Worm (Caenorhabditis elegans) whole organism, L4 larva: ENCODE results near the gene K10D6.3.

Experiments
- D1046.2 ChIP-seq: fragments of 200-800 bp; sonication (Bioruptor generic); IDR thresholded peaks from 2 replicates; pipeline ENCODE4 v1.3.6; 2022; ENCODE audit warnings: missing genetic modification characterization, missing compliant biosample characterization
- F37D6.2 ChIP-seq: sonication (generic microtip); optimal IDR thresholded peaks from 2 replicates; lab custom pipeline; 2016; ENCODE audit warnings: mild to moderate bottlenecking, missing genetic modification characterization, missing compliant biosample characterization
- F49E8.2 ChIP-seq: sonication (generic microtip); optimal IDR thresholded peaks from 2 replicates; lab custom pipeline; 2016; ENCODE audit warnings: missing compliant biosample characterization, mild to moderate bottlenecking, missing genetic modification characterization, borderline replicate concordance
- Y105C5A.15 ChIP-seq: fragments of 200-800 bp; sonication (Bioruptor generic); IDR thresholded peaks from 2 replicates; pipeline ENCODE4 v1.3.6; 2022; ENCODE audit warnings: missing genetic modification characterization, missing compliant biosample characterization
- aha-1 ChIP-seq: fragments of 150-350 bp; peaks from one replicate; lab custom pipeline; 2014; ENCODE audit warnings: missing biosample characterization, missing genetic modification characterization
- aly-2 ChIP-seq: sonication (generic microtip); optimal IDR thresholded peaks from 2 replicates; lab custom pipeline; 2018; ENCODE audit warnings: missing biosample characterization, missing genetic modification characterization
- arid-1 ChIP-seq: fragments of 200-800 bp; sonication (Bioruptor generic); conservative IDR thresholded peaks from 2 replicates; pipeline ENCODE4 v1.3.6; 2022; ENCODE audit warnings: missing genetic modification reagents, missing genetic modification characterization, missing compliant biosample characterization
- ceh-20 ChIP-seq: fragments of 200-800 bp; sonication (Bioruptor generic); IDR thresholded peaks from 2 replicates; pipeline ENCODE4 v1.3.6; 2022; ENCODE audit warnings: missing genetic modification reagents, missing genetic modification characterization, missing compliant biosample characterization
- ceh-28 ChIP-seq: fragments of 150-350 bp; optimal IDR thresholded peaks from 2 replicates; lab custom pipeline; 2014; ENCODE audit warnings: missing biosample characterization, missing genetic modification reagents, missing genetic modification characterization
- ceh-32 ChIP-seq: sonication (generic microtip); optimal IDR thresholded peaks from 2 replicates; lab custom pipeline; 2016; ENCODE audit warnings: mild to moderate bottlenecking, missing genetic modification characterization, missing compliant biosample characterization; ENCODE audit not compliant: poor library complexity
- ceh-44 ChIP-seq: fragments of 200-800 bp; sonication (Bioruptor generic); IDR thresholded peaks from 2 replicates; pipeline ENCODE4 v1.3.6; 2022; ENCODE audit warnings: missing genetic modification reagents, missing genetic modification characterization, missing compliant biosample characterization
- ceh-82 ChIP-seq: sonication (generic microtip); optimal IDR thresholded peaks from 2 replicates; lab custom pipeline; 2017; ENCODE audit warnings: missing biosample characterization, missing genetic modification characterization
- ctbp-1 ChIP-seq: fragments of 200-800 bp; sonication (Bioruptor generic); IDR thresholded peaks from 2 replicates; pipeline ENCODE4 v1.3.6; 2022; ENCODE audit warnings: missing genetic modification reagents, missing genetic modification characterization, missing compliant biosample characterization
- daf-12 ChIP-seq: fragments of 150-350 bp; optimal IDR thresholded peaks from 2 replicates; lab custom pipeline; 2014; ENCODE audit warnings: missing biosample characterization, missing genetic modification reagents, missing genetic modification characterization
- daf-19 ChIP-seq: fragments of 200-800 bp; sonication (Bioruptor generic); conservative IDR thresholded peaks from 2 replicates; pipeline ENCODE4 v1.3.6; 2022; ENCODE audit warnings: missing genetic modification characterization, missing compliant biosample characterization
- dpl-1 ChIP-seq: fragments of 150-350 bp; optimal IDR thresholded peaks from 2 replicates; lab custom pipeline; 2014; ENCODE audit warnings: missing biosample characterization, missing genetic modification reagents, missing genetic modification characterization
- duxl-1 ChIP-seq: sonication (generic microtip); optimal IDR thresholded peaks from 2 replicates; lab custom pipeline; 2016; ENCODE audit warnings: mild to moderate bottlenecking, missing genetic modification characterization, moderate library complexity, missing compliant biosample characterization; ENCODE audit not compliant: poor library complexity
- egl-27 ChIP-seq: sonication (generic microtip); optimal IDR thresholded peaks from 3 replicates; lab custom pipeline; 2017; ENCODE audit warnings: missing biosample characterization, missing genetic modification reagents, missing genetic modification characterization
- egl-43 ChIP-seq: fragments of 200-800 bp; sonication (Bioruptor generic); IDR thresholded peaks from 2 replicates; pipeline ENCODE4 v1.3.6; 2022; ENCODE audit warnings: missing genetic modification reagents, missing genetic modification characterization, missing compliant biosample characterization
- fos-1 ChIP-seq: fragments of 150-350 bp; optimal IDR thresholded peaks from 2 replicates; lab custom pipeline; 2014; ENCODE audit warnings: missing biosample characterization, missing genetic modification characterization
- hif-1 ChIP-seq, 2 experiments: sonication (generic microtip); optimal IDR thresholded peaks; 2 replicates each; lab custom pipeline; 2016 to 2017; ENCODE audit warnings: missing compliant biosample characterization in 2 of 2, missing genetic modification characterization in 2 of 2, missing genetic modification reagents in 2 of 2, missing genotype in 2 of 2, mild to moderate bottlenecking in 1 of 2
- hlh-11 ChIP-seq: fragments of 200-800 bp; sonication (Bioruptor generic); optimal IDR thresholded peaks from 2 replicates; lab custom pipeline; 2018; ENCODE audit warnings: mild to moderate bottlenecking, missing genetic modification characterization, missing compliant biosample characterization
- hlh-30 ChIP-seq: sonication (generic microtip); optimal IDR thresholded peaks from 2 replicates; lab custom pipeline; 2017; ENCODE audit warnings: antibody characterized with exemption, mild to moderate bottlenecking, missing genetic modification characterization, missing compliant biosample characterization; ENCODE audit not compliant: insufficient read depth
- hmg-1.1 ChIP-seq: fragments of 200-800 bp; sonication (Bioruptor generic); IDR thresholded peaks from 2 replicates; pipeline ENCODE4 v1.3.6; 2022; ENCODE audit warnings: missing genetic modification reagents, missing genetic modification characterization, missing compliant biosample characterization
- jun-1 ChIP-seq: fragments of 150-350 bp; optimal IDR thresholded peaks from 2 replicates; lab custom pipeline; 2014; ENCODE audit warnings: missing biosample characterization, missing genetic modification reagents, missing genetic modification characterization
- lin-1 ChIP-seq: fragments of 200-800 bp; sonication (Bioruptor generic); IDR thresholded peaks from 2 replicates; pipeline ENCODE4 v1.3.6; 2022; ENCODE audit warnings: missing genetic modification reagents, missing genetic modification characterization, missing compliant biosample characterization
- lin-29 ChIP-seq: fragments of 200-800 bp; sonication (Bioruptor generic); IDR thresholded peaks from 2 replicates; pipeline ENCODE4 v1.3.6; 2022; ENCODE audit warnings: missing genetic modification reagents, missing genetic modification characterization, missing compliant biosample characterization
- lin-39 ChIP-seq: fragments of 150-350 bp; optimal IDR thresholded peaks from 2 replicates; lab custom pipeline; 2014; ENCODE audit warnings: missing biosample characterization, missing genetic modification reagents, missing genetic modification characterization
- mdl-1 ChIP-seq, 2 experiments: fragments of 150-350 bp in 1 of 2; sonication (generic microtip) in 1 of 2; optimal IDR thresholded peaks; 2 replicates each; lab custom pipeline; 2014 to 2017; ENCODE audit warnings: missing biosample characterization in 2 of 2, missing genetic modification characterization in 2 of 2
- mdt-29 ChIP-seq: fragments of 200-800 bp; sonication (Bioruptor generic); IDR thresholded peaks from 2 replicates; pipeline ENCODE4 v1.3.6; 2022; ENCODE audit warnings: missing genetic modification reagents, missing genetic modification characterization, missing compliant biosample characterization
- mep-1 ChIP-seq: fragments of 150-350 bp; sonication (generic microtip); optimal IDR thresholded peaks from 3 replicates; lab custom pipeline; 2014; ENCODE audit warnings: missing biosample characterization, missing genetic modification characterization
- mes-2 ChIP-seq: sonication (generic microtip); optimal IDR thresholded peaks from 2 replicates; lab custom pipeline; 2016; ENCODE audit warnings: missing genotype, mild to moderate bottlenecking, missing genetic modification characterization, missing compliant biosample characterization; ENCODE audit not compliant: poor library complexity, severe bottlenecking
- nhr-11 ChIP-seq: fragments of 150-350 bp; optimal IDR thresholded peaks from 2 replicates; lab custom pipeline; 2014; ENCODE audit warnings: missing biosample characterization, missing genetic modification characterization
- nhr-25 ChIP-seq: sonication (generic microtip); optimal IDR thresholded peaks from 2 replicates; lab custom pipeline; 2017; ENCODE audit warnings: missing genetic modification characterization, mild to moderate bottlenecking, missing compliant biosample characterization, antibody characterized with exemption, moderate library complexity, borderline replicate concordance; ENCODE audit not compliant: insufficient read depth
- nhr-28 ChIP-seq: fragments of 150-350 bp; optimal IDR thresholded peaks from 2 replicates; lab custom pipeline; 2014; ENCODE audit warnings: missing biosample characterization, missing genetic modification characterization
- nhr-42 ChIP-seq: fragments of 200-800 bp; sonication (Bioruptor generic); IDR thresholded peaks from 2 replicates; pipeline ENCODE4 v1.3.6; 2022; ENCODE audit warnings: missing genetic modification characterization, missing compliant biosample characterization
- nhr-6 ChIP-seq: fragments of 150-350 bp; optimal IDR thresholded peaks from 2 replicates; lab custom pipeline; 2014; ENCODE audit warnings: missing biosample characterization, missing genetic modification characterization
- nhr-77 ChIP-seq: fragments of 150-350 bp; optimal IDR thresholded peaks from 2 replicates; lab custom pipeline; 2014; ENCODE audit warnings: missing biosample characterization, missing genetic modification characterization
- saeg-2 ChIP-seq: fragments of 200-800 bp; sonication (Bioruptor generic); IDR thresholded peaks from 2 replicates; pipeline ENCODE4 v1.3.6; 2022; ENCODE audit warnings: missing genetic modification reagents, missing genetic modification characterization, missing compliant biosample characterization
- set-16 ChIP-seq: fragments of 200-800 bp; sonication (Bioruptor generic); IDR thresholded peaks from 2 replicates; pipeline ENCODE4 v1.3.6; 2022; ENCODE audit warnings: missing genetic modification reagents, missing genetic modification characterization, missing compliant biosample characterization
- skn-1 ChIP-seq: fragments of 150-350 bp; optimal IDR thresholded peaks from 2 replicates; lab custom pipeline; 2014; ENCODE audit warnings: missing biosample characterization, missing genetic modification characterization
- spr-1 ChIP-seq: sonication (generic microtip); optimal IDR thresholded peaks from 2 replicates; lab custom pipeline; 2016; ENCODE audit warnings: mild to moderate bottlenecking, missing genetic modification characterization, missing compliant biosample characterization
- unc-130 ChIP-seq: sonication (generic microtip); optimal IDR thresholded peaks from 2 replicates; lab custom pipeline; 2016; ENCODE audit warnings: missing genetic modification reagents, missing genetic modification characterization, missing compliant biosample characterization
- unc-39 ChIP-seq: sonication (generic microtip); optimal IDR thresholded peaks from 2 replicates; lab custom pipeline; 2017; ENCODE audit warnings: missing biosample characterization, missing genetic modification characterization
- unc-62 ChIP-seq, 3 experiments: fragments of 150-350 bp in 1 of 3; sonication (generic microtip); optimal IDR thresholded peaks in 2 of 3; peaks in 1 of 3; 1 replicate in 1 of 3; 2 replicates in 2 of 3; lab custom pipeline; 2014 to 2017; ENCODE audit warnings: missing biosample characterization in 3 of 3, missing genetic modification characterization in 3 of 3, missing genetic modification reagents in 3 of 3, missing genotype in 1 of 3
- zfp-2 ChIP-seq: sonication (generic microtip); optimal IDR thresholded peaks from 2 replicates; lab custom pipeline; 2016; ENCODE audit warnings: mild to moderate bottlenecking, missing genetic modification characterization, missing compliant biosample characterization
- zfp-3 ChIP-seq: fragments of 200-800 bp; sonication (Bioruptor generic); conservative IDR thresholded peaks from 2 replicates; pipeline ENCODE4 v1.3.6; 2022; ENCODE audit warnings: missing genetic modification reagents, missing genetic modification characterization, missing compliant biosample characterization
- zip-11 ChIP-seq: fragments of 200-800 bp; sonication (Bioruptor generic); IDR thresholded peaks from 2 replicates; pipeline ENCODE4 v1.3.6; 2022; ENCODE audit warnings: missing genetic modification characterization, missing compliant biosample characterization

The K10D6.3 gene

DNA sequence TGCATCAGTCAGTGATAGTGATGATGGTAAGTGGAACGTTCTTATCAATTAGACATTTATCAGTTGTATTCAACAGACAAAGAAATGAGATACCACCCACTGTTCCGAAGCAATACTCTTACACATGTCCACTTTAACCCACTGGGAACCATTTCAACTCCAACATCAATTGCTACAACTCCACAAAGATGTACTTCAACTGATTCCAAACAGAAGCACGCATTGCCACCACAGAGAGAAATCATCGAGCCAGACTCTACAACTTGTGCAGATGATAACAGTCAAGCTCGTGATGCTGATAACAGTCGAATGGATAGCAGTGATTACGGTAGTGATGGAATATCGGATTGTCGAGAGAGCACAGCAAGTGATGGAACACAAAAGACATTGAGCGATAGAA, 35.5 kb downstream of the K10D6.3 start (continued):
- no peak for TF ChIP-seq nhr-6 (tag; lab: Kevin White, UChicago)
- no peak for TF ChIP-seq lin-1 (GFP tag; lab: Robert Waterston, UW)
- no peak for TF ChIP-seq zip-11 (GFP tag; lab: Robert Waterston, UW)

ce11 chrV:11239187-11239725, 38.8 kb downstream of the K10D6.3 start, which contains the start of the genes dvc-1 and ima-1:
Gene dvc-1, minus strand, starts transcription at chrV:11239331.
Gene ima-1, plus strand, starts transcription at chrV:11239675.
- TF ChIP-seq unc-39 (tag; lab: Kevin White, UChicago) (no peak), hmg-1.1 (GFP tag; lab: Robert Waterston, UW) (peak; percentile 49; the same call in 1 of the 2 replicates), hif-1 (tag; optimal IDR thresholded peaks at IDR 0.05; lab: Kevin White, UChicago) (no peak), zfp-2 (tag; lab: Kevin White, UChicago) (no peak), spr-1 (tag; lab: Kevin White, UChicago) (no peak), ctbp-1 (GFP tag; lab: Robert Waterston, UW) (0 out of 2 replicates have a peak, but pooled peaks have one; percentile 8), aly-2 (no peak), D1046.2 (GFP tag; lab: Robert Waterston, UW) (no peak), aha-1 (tag; lab: Kevin White, UChicago) (no peak), nhr-77 (tag; lab: Kevin White, UChicago) (peak; percentile 58), skn-1 (tag; lab: Kevin White, UChicago) (no peak), nhr-42 (GFP tag; lab: Robert Waterston, UW) (no peak), daf-12 (tag; lab: Kevin White, UChicago) (no peak), unc-62 (GFP tag; optimal IDR thresholded peaks at IDR 0.05 in 1 of 2; lab: Kevin White, UChicago) (no peak), unc-62 (tag; optimal IDR thresholded peaks at IDR 0.05; lab: Kevin White, UChicago) (no peak), duxl-1 (tag; lab: Kevin White, UChicago) (no peak), hlh-11 (tag; lab: Kevin White, UChicago) (peak; percentile 58), zip-11 (GFP tag; lab: Robert Waterston, UW) (no peak), mep-1 (peak; percentile 59), dpl-1 (GFP tag; lab: Kevin White, UChicago) (peak; percentile 57), jun-1 (no peak), lin-29 (GFP tag; lab: Robert Waterston, UW) (no peak), zfp-3 (GFP tag; lab: Robert Waterston, UW) (no peak), F37D6.2 (no peak), daf-19 (no peak), arid-1 (GFP tag; lab: Robert Waterston, UW) (0 out of 2 replicates have a peak, but pooled peaks have one; percentile 44), mdl-1 (tag; optimal IDR thresholded peaks at IDR 0.05; lab: Kevin White, UChicago) (no peak), ceh-20 (GFP tag; lab: Robert Waterston, UW) (no peak), hlh-30 (tag; lab: Kevin White, UChicago) (peak; percentile 75), egl-43 (GFP tag; lab: Robert Waterston, UW) (peak; percentile 65), ceh-44 (no peak), unc-130 (GFP tag; lab: Kevin White, UChicago) (peak; percentile 96), ceh-82 (no peak), lin-1 (GFP tag; lab: Robert Waterston, UW) (no peak), mdt-29 (peak; percentile 31; the same call in 1 of the 2 replicates), F49E8.2 (tag; lab: Kevin White, UChicago) (peak; percentile 31), Y105C5A.15 (GFP tag; lab: Robert Waterston, UW) (no peak), ceh-32 (tag; lab: Kevin White, UChicago) (no peak), lin-39 (tag; lab: Kevin White, UChicago) (no peak), saeg-2 (GFP tag; lab: Robert Waterston, UW) (no peak), ceh-28 (tag; lab: Kevin White, UChicago) (no peak), nhr-11 (no peak), nhr-25 (tag; lab: Kevin White, UChicago) (no peak), egl-27 (tag; lab: Kevin White, UChicago) (no peak), mes-2 (tag; lab: Kevin White, UChicago) (peak; percentile 91), set-16 (no peak), fos-1 (tag; lab: Kevin White, UChicago) (no peak), nhr-28 (tag; lab: Kevin White, UChicago) (peak; percentile 26)
